Worm (Caenorhabditis elegans) whole organism, late embryonic: Measurements from ENCODE around the gene F22B5.4.

Source experiments
- C38D4.7 ChIP-seq: fragments of 200-800 bp; sonication (Bioruptor generic); optimal IDR thresholded peaks from 2 replicates; lab custom pipeline; 2018; ENCODE audit warnings: mild to moderate bottlenecking, missing genetic modification characterization, moderate library complexity, missing compliant biosample characterization
- F13H6.1 ChIP-seq: sonication (generic microtip); optimal IDR thresholded peaks from 2 replicates; lab custom pipeline; 2016; ENCODE audit warnings: missing genetic modification characterization, missing compliant biosample characterization
- K02D7.2 ChIP-seq: sonication (generic microtip); optimal IDR thresholded peaks from 2 replicates; lab custom pipeline; 2017; ENCODE audit warnings: mild to moderate bottlenecking, missing genetic modification characterization, missing compliant biosample characterization
- ama-1 ChIP-seq: fragments of 150-350 bp; optimal IDR thresholded peaks from 2 replicates; lab custom pipeline; 2014
- ceh-6 ChIP-seq: fragments of 200-800 bp; sonication (Bioruptor generic); optimal IDR thresholded peaks from 2 replicates; lab custom pipeline; 2018; ENCODE audit warnings: mild to moderate bottlenecking, missing genetic modification characterization, missing compliant biosample characterization
- lin-11 ChIP-seq: fragments of 200-800 bp; sonication (Bioruptor generic); optimal IDR thresholded peaks from 2 replicates; lab custom pipeline; 2018; ENCODE audit warnings: mild to moderate bottlenecking, missing genetic modification characterization, missing compliant biosample characterization
- madf-2 ChIP-seq: sonication (generic microtip); optimal IDR thresholded peaks from 2 replicates; lab custom pipeline; 2017; ENCODE audit warnings: missing genetic modification characterization, missing compliant biosample characterization
- mec-3 ChIP-seq: sonication (generic microtip); optimal IDR thresholded peaks from 2 replicates; lab custom pipeline; 2016; ENCODE audit warnings: borderline replicate concordance, missing genetic modification characterization, missing compliant biosample characterization
- nfya-1 ChIP-seq: sonication (generic microtip); optimal IDR thresholded peaks from 2 replicates; lab custom pipeline; 2017; ENCODE audit warnings: missing genetic modification characterization, mild to moderate bottlenecking, missing compliant biosample characterization, antibody characterized with exemption, moderate library complexity
- nhr-11 ChIP-seq: fragments of 150-350 bp; optimal IDR thresholded peaks from 2 replicates; lab custom pipeline; 2014; ENCODE audit warnings: missing biosample characterization, missing genetic modification characterization
- pha-4 ChIP-seq: fragments of 150-350 bp; optimal IDR thresholded peaks from 2 replicates; lab custom pipeline; 2018; ENCODE audit warnings: missing biosample characterization, missing genetic modification reagents, missing genetic modification characterization
- unc-3 ChIP-seq, 2 experiments: fragments of 200-800 bp in 1 of 2; sonication (Bioruptor generic) in 1 of 2; sonication (generic microtip) in 1 of 2; conservative IDR thresholded peaks in 1 of 2; optimal IDR thresholded peaks in 1 of 2; 2 replicates each; pipeline versions ENCODE4 v1.3.6 to Lab custom; 2016 to 2022; ENCODE audit warnings: missing compliant biosample characterization in 2 of 2, missing genetic modification characterization in 2 of 2, missing genetic modification reagents in 1 of 2
- unc-55 ChIP-seq: sonication (generic microtip); optimal IDR thresholded peaks from 2 replicates; lab custom pipeline; 2017; ENCODE audit warnings: missing biosample characterization, missing genetic modification reagents, missing genetic modification characterization
- zip-5 ChIP-seq: sonication (generic microtip); optimal IDR thresholded peaks from 2 replicates; lab custom pipeline; 2016; ENCODE audit warnings: missing genetic modification characterization, missing compliant biosample characterization

DNA sequence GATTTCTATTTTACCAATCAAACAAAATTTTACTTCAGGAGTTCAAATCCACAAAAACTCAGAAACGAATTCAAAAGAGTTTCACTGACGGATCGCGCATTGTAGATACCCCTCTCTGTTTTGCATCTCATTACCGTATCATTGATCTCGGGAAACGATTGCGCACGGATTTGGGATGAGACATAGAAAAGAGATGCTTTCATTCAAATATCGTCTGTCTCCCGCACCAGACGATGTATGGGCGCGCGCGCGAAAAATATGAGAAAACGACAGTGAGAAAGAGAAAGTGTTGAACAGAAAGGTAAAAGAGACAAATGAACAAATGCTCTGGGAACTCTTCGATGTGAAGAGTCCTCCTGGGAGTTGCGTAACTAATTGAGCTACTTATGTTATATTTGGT lies 38.5 kb upstream of the F22B5.4 start:
- TF ChIP-seq nfya-1 (tag; lab: Kevin White, UChicago) (no peak), ceh-6 (no peak), lin-11 (tag; lab: Kevin White, UChicago) (no peak), F13H6.1 (tag; lab: Kevin White, UChicago) (no peak), unc-3 (GFP tag; conservative IDR thresholded peaks at IDR 0.05; lab: Robert Waterston, UW) (no peak), unc-3 (tag; optimal IDR thresholded peaks at IDR 0.05; lab: Kevin White, UChicago) (no peak), mec-3 (tag; lab: Kevin White, UChicago) (no peak), zip-5 (tag; lab: Kevin White, UChicago) (no peak), madf-2 (no peak), unc-55 (GFP tag; lab: Kevin White, UChicago) (no peak), K02D7.2 (tag; lab: Kevin White, UChicago) (no peak), ama-1 (lab: Kevin White, UChicago) (no peak), pha-4 (tag; lab: Kevin White, UChicago) (no peak), nhr-11 (tag; lab: Kevin White, UChicago) (no peak), C38D4.7 (GFP tag; lab: Kevin White, UChicago) (no peak)
